Worm (Caenorhabditis elegans) whole organism, L4/young adult: Measurements from ENCODE around the gene fcho-1.

Source experiments
- W03F9.2 ChIP-seq: fragments of 150-350 bp; optimal IDR thresholded peaks from 2 replicates; lab custom pipeline; 2014; ENCODE audit warnings: missing biosample characterization, missing genetic modification characterization
- dao-5 ChIP-seq: sonication (generic microtip); optimal IDR thresholded peaks from 2 replicates; lab custom pipeline; 2016; ENCODE audit warnings: missing genotype, missing genetic modification characterization, moderate library complexity, missing compliant biosample characterization
- him-1 ChIP-seq: sonication (generic microtip); optimal IDR thresholded peaks from 2 replicates; lab custom pipeline; 2016; ENCODE audit warnings: missing genotype, missing genetic modification reagents, missing genetic modification characterization, missing compliant biosample characterization

ce11 chrII:1293157-1293556 is 17.2 kb upstream of the fcho-1 start, which contains the start of gene srz-64:
- TF ChIP-seq him-1 (tag; lab: Kevin White, UChicago) (no peak), W03F9.2 (no peak), dao-5 (tag; lab: Kevin White, UChicago) (no peak)
